Fruit fly (Drosophila melanogaster) whole organism, wandering third instar larva: ENCODE results near the gene CG13887.
A peak's percentile ranks its signal among the peaks of the same experiment; 100 is the strongest.

Experiments
- Abd-B ChIP-seq: fragments of >200 bp; optimal IDR thresholded peaks from 2 replicates; lab custom pipeline; 2017; ENCODE audit warnings: missing biosample characterization, missing genetic modification characterization
- CG32264 ChIP-seq: fragments of 200-800 bp; sonication (Bioruptor generic); optimal IDR thresholded peaks from 2 replicates; lab custom pipeline; 2016; ENCODE audit warnings: missing biosample characterization, missing genetic modification characterization
- CG9705 ChIP-seq: fragments of 200-800 bp; sonication (Bioruptor generic); optimal IDR thresholded peaks from 2 replicates; lab custom pipeline; 2018; ENCODE audit warnings: missing biosample characterization, mild to moderate bottlenecking, missing genetic modification characterization
- CrebA ChIP-seq: fragments of 200-800 bp; sonication (Bioruptor generic); optimal IDR thresholded peaks from 2 replicates; lab custom pipeline; 2016; ENCODE audit warnings: missing biosample characterization, mild to moderate bottlenecking, missing genetic modification characterization, borderline replicate concordance
- Dfd ChIP-seq: fragments of >200 bp; optimal IDR thresholded peaks from 2 replicates; lab custom pipeline; 2017; ENCODE audit warnings: missing biosample characterization, missing genetic modification characterization
- Dif ChIP-seq: fragments of 200-275, 200-300 bp; sonication (Bioruptor generic); optimal IDR thresholded peaks from 2 replicates; lab custom pipeline; 2018; ENCODE audit warnings: missing biosample characterization, missing genetic modification characterization; ENCODE audit not compliant: partially characterized antibody
- GATAd ChIP-seq: sonication (Bioruptor generic); optimal IDR thresholded peaks from 2 replicates; lab custom pipeline; 2016; ENCODE audit warnings: missing biosample characterization, missing genetic modification characterization
- HLH106 ChIP-seq: fragments of 200-800 bp; optimal IDR thresholded peaks from 3 replicates; lab custom pipeline; 2019; ENCODE audit warnings: missing biosample characterization, mild to moderate bottlenecking, missing genetic modification characterization, moderate library complexity
- Hnf4 ChIP-seq: fragments of 200-800 bp; sonication (Bioruptor generic); optimal IDR thresholded peaks from 2 replicates; lab custom pipeline; 2016; ENCODE audit warnings: missing biosample characterization, mild to moderate bottlenecking, missing genetic modification characterization
- Hr78 ChIP-seq: fragments of >200 bp; optimal IDR thresholded peaks from 2 replicates; lab custom pipeline; 2017; ENCODE audit warnings: missing biosample characterization, missing genetic modification characterization
- Hr83 ChIP-seq: fragments of 200-300 bp; sonication (Bioruptor generic); optimal IDR thresholded peaks from 2 replicates; lab custom pipeline; 2016; ENCODE audit warnings: missing biosample characterization, mild to moderate bottlenecking, missing genetic modification characterization, moderate library complexity; ENCODE audit not compliant: poor library complexity, severe bottlenecking
- Jra ChIP-seq: sonication (Bioruptor generic); optimal IDR thresholded peaks from 2 replicates; lab custom pipeline; 2016; ENCODE audit warnings: missing biosample characterization, missing genetic modification characterization
- Mio ChIP-seq: sonication (Bioruptor generic); optimal IDR thresholded peaks from 2 replicates; lab custom pipeline; 2016; ENCODE audit warnings: missing biosample characterization, missing genetic modification characterization
- Myc ChIP-seq: fragments of >200 bp; optimal IDR thresholded peaks from 2 replicates; lab custom pipeline; 2017
- N ChIP-seq: fragments of >200 bp; optimal IDR thresholded peaks from 2 replicates; lab custom pipeline; 2018; ENCODE audit warnings: missing biosample characterization, missing external identifiers, missing genetic modification characterization
- OdsH ChIP-seq: fragments of 200-800 bp; sonication (Bioruptor generic); optimal IDR thresholded peaks from 2 replicates; lab custom pipeline; 2016; ENCODE audit warnings: missing biosample characterization, mild to moderate bottlenecking, missing genetic modification characterization
- Rel ChIP-seq, 2 experiments: fragments of 200-800 bp; sonication (Bioruptor generic) in 1 of 2; optimal IDR thresholded peaks; 2 replicates in 1 of 2; 3 replicates in 1 of 2; lab custom pipeline; 2016 to 2019; ENCODE audit warnings: mild to moderate bottlenecking in 2 of 2, missing biosample characterization in 2 of 2, missing genetic modification characterization in 2 of 2, moderate library complexity in 1 of 2
- Sp1 ChIP-seq: fragments of 200-800 bp; sonication (Bioruptor generic); optimal IDR thresholded peaks from 3 replicates; lab custom pipeline; 2019; ENCODE audit warnings: missing biosample characterization, mild to moderate bottlenecking, missing genetic modification characterization, moderate library complexity
- Vsx2 ChIP-seq: fragments of 200-300, 225-300 bp; sonication (Bioruptor generic); optimal IDR thresholded peaks from 2 replicates; lab custom pipeline; 2018; ENCODE audit warnings: missing biosample characterization, missing genetic modification characterization; ENCODE audit not compliant: partially characterized antibody
- br ChIP-seq: fragments of 200-800 bp; sonication (Bioruptor generic); optimal IDR thresholded peaks from 2 replicates; lab custom pipeline; 2016; ENCODE audit warnings: missing biosample characterization, missing genetic modification characterization
- brk ChIP-seq: fragments of 200-800 bp; sonication (Bioruptor generic); optimal IDR thresholded peaks from 2 replicates; lab custom pipeline; 2016; ENCODE audit warnings: missing biosample characterization, mild to moderate bottlenecking, missing genetic modification characterization
- dl ChIP-seq, 2 experiments: fragments of 175-275, 200-275 bp in 1 of 2; fragments of 200-275 bp in 1 of 2; sonication (Bioruptor generic); optimal IDR thresholded peaks; lab custom pipeline; 2018; ENCODE audit warnings: mild to moderate bottlenecking in 2 of 2, missing biosample characterization in 2 of 2, missing genetic modification characterization in 2 of 2, moderate library complexity in 2 of 2; ENCODE audit not compliant: partially characterized antibody in 2 of 2, insufficient read depth in 1 of 2
- dmrt93B ChIP-seq: fragments of 200-800 bp; sonication (Bioruptor generic); optimal IDR thresholded peaks from 2 replicates; lab custom pipeline; 2018; ENCODE audit warnings: missing biosample characterization, mild to moderate bottlenecking, missing genetic modification characterization
- dsf ChIP-seq: sonication (Bioruptor generic); optimal IDR thresholded peaks from 2 replicates; lab custom pipeline; 2016; ENCODE audit warnings: missing biosample characterization, missing genetic modification characterization, borderline replicate concordance
- ey ChIP-seq: fragments of 200-800 bp; sonication (Bioruptor generic); optimal IDR thresholded peaks from 2 replicates; lab custom pipeline; 2016; ENCODE audit warnings: missing biosample characterization, missing genetic modification characterization
- foxo ChIP-seq, 2 experiments: fragments of 200-800 bp; sonication (Bioruptor generic); optimal IDR thresholded peaks; 2 replicates in 1 of 2; 3 replicates in 1 of 2; lab custom pipeline; 2016 to 2017; ENCODE audit warnings: missing biosample characterization in 2 of 2, missing genetic modification characterization in 2 of 2
- fru ChIP-seq: fragments of 200-800 bp; sonication (Bioruptor generic); optimal IDR thresholded peaks from 3 replicates; lab custom pipeline; 2016; ENCODE audit warnings: missing biosample characterization, mild to moderate bottlenecking, missing genetic modification characterization
- h ChIP-seq: fragments of 200-800 bp; sonication (Bioruptor generic); optimal IDR thresholded peaks from 3 replicates; lab custom pipeline; 2016; ENCODE audit warnings: missing biosample characterization, mild to moderate bottlenecking, missing genetic modification characterization
- jim ChIP-seq: fragments of 175-275, 200-325 bp; sonication (Bioruptor generic); optimal IDR thresholded peaks from 2 replicates; lab custom pipeline; 2016; ENCODE audit warnings: missing biosample characterization, mild to moderate bottlenecking, missing genetic modification characterization
- lola ChIP-seq: fragments of >200 bp; optimal IDR thresholded peaks from 2 replicates; lab custom pipeline; 2017; ENCODE audit warnings: missing biosample characterization, missing genetic modification characterization
- pan ChIP-seq: fragments of >200 bp; optimal IDR thresholded peaks from 2 replicates; lab custom pipeline; 2017
- psq ChIP-seq: fragments of 200-800 bp; sonication (Bioruptor generic); optimal IDR thresholded peaks from 3 replicates; lab custom pipeline; 2017; ENCODE audit warnings: missing biosample characterization, mild to moderate bottlenecking, missing genetic modification characterization, moderate library complexity
- rgr ChIP-seq: fragments of 200-800 bp; sonication (Bioruptor generic); optimal IDR thresholded peaks from 3 replicates; lab custom pipeline; 2016; ENCODE audit warnings: missing biosample characterization, mild to moderate bottlenecking, missing genetic modification characterization
- sage ChIP-seq: fragments of 200-800 bp; sonication (Bioruptor generic); optimal IDR thresholded peaks from 2 replicates; lab custom pipeline; 2016; ENCODE audit warnings: missing biosample characterization, mild to moderate bottlenecking, missing genetic modification characterization
- sv ChIP-seq: fragments of 200-800 bp; sonication (Bioruptor generic); optimal IDR thresholded peaks from 3 replicates; lab custom pipeline; 2016; ENCODE audit warnings: missing biosample characterization, missing genetic modification characterization
- tai ChIP-seq: sonication (Bioruptor generic); optimal IDR thresholded peaks from 2 replicates; lab custom pipeline; 2016; ENCODE audit warnings: missing biosample characterization, missing genetic modification characterization
- usp ChIP-seq: fragments of >200 bp; optimal IDR thresholded peaks from 2 replicates; lab custom pipeline; 2017; ENCODE audit warnings: missing biosample characterization, missing genetic modification characterization
- woc ChIP-seq: sonication (Bioruptor generic); optimal IDR thresholded peaks from 2 replicates; lab custom pipeline; 2016; ENCODE audit warnings: missing biosample characterization, mild to moderate bottlenecking, missing genetic modification characterization

The CG13887 gene

DNA sequence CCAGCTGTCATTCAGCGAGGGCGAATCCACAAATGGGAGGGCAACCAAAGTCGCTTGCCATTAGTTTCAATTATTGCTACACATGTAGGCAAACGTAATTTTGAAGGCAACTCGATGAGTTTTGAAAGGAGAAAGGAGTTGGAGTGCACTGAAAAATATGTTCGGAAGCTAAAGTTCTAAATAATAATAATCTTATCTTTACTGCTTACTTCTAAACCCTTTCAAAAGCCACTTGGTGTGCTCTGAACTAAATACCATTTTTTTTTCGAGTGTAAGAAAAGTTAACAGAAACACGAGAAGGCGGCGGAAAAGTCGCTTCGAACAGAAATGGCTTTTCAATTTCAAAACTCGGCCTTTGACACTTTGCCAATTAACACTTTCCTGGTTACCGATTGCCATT lies 6.0 kb downstream of the CG13887 start, which contains the start of gene Cep290:
Gene Cep290 (plus strand): TSS at position 301 of the 400 bp plus-strand sequence.
- TF ChIP-seq rgr (GFP tag; lab: Kevin White, UChicago) (no peak), dl (GFP tag; optimal IDR thresholded peaks at IDR 0.05; lab: Kevin White, UChicago; ENCODE audit: insufficient read depth in 1 of 2, partially characterized antibody in 2 of 2) (no peak), brk (GFP tag; lab: Kevin White, UChicago) (no peak), GATAd (no peak)
- TF ChIP-seq, all 38 proteins: peak for 0

DNA sequence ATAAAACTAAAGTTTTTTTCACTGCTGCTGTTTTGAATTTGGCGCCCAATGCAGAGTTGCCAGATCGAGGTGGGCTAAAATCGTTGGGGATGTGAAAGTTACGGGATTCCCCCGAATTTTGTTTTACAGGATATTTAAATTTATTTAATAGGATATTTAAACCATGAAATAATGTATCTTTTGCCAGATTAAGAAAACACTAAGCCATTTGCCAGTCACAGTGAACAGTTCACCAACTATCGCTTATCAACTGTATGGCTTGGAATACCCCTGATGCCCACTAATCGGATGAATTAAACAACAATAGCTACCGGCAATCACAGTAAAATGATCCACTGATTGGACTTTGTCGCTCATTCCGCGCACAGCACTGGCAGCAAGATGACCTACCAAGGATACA lies 13.4 kb downstream of the CG13887 start, which contains the start of gene Dci:
Gene Dci (plus strand): TSS at position 286 of the 400 bp plus-strand sequence.
- TF ChIP-seq usp (GFP tag; lab: Kevin White, UChicago) (no peak), lola (no peak), Hr83 (GFP tag; lab: Kevin White, UChicago) (peak; percentile 67), HLH106 (tag; lab: Kevin White, UChicago) (peak; percentile 60), Sp1 (GFP tag; lab: Kevin White, UChicago) (peak; percentile 35), OdsH (GFP tag; lab: Kevin White, UChicago) (peak; percentile 46), Myc (lab: Kevin White, UChicago) (no peak), Hr78 (GFP tag; lab: Kevin White, UChicago) (no peak), h (GFP tag; lab: Kevin White, UChicago) (peak; percentile 63), fru (GFP tag; lab: Kevin White, UChicago) (peak; percentile 62), Dif (GFP tag; lab: Kevin White, UChicago) (no peak), pan (no peak), ey (GFP tag; lab: Kevin White, UChicago) (peak; percentile 56), Hnf4 (GFP tag; lab: Kevin White, UChicago) (no peak), woc (GFP tag; lab: Kevin White, UChicago) (no peak), sage (GFP tag; lab: Kevin White, UChicago) (no peak), CG32264 (GFP tag; lab: Kevin White, UChicago) (no peak), br (peak; percentile 47), rgr (GFP tag; lab: Kevin White, UChicago) (peak; percentile 67), Mio (GFP tag; lab: Kevin White, UChicago) (no peak), GATAd (peak; percentile 16), CrebA (GFP tag; lab: Kevin White, UChicago) (no peak), foxo (GFP tag; optimal IDR thresholded peaks at IDR 0.05; lab: Kevin White, UChicago) (peak in 1 of 2 experiments; percentile 78), Jra (GFP tag; lab: Kevin White, UChicago) (no peak), dl (GFP tag; optimal IDR thresholded peaks at IDR 0.05; lab: Kevin White, UChicago; ENCODE audit: insufficient read depth in 1 of 2, partially characterized antibody in 2 of 2) (no peak), tai (GFP tag; lab: Kevin White, UChicago) (no peak), dmrt93B (peak; percentile 28), Rel (GFP tag; optimal IDR thresholded peaks at IDR 0.05; lab: Kevin White, UChicago) (no peak), Rel (tag; optimal IDR thresholded peaks at IDR 0.05; lab: Kevin White, UChicago) (peak; percentile 98), Abd-B (no peak), CG9705 (GFP tag; lab: Kevin White, UChicago) (peak; percentile 27), psq (GFP tag; lab: Kevin White, UChicago) (peak; percentile 44), Dfd (GFP tag; lab: Kevin White, UChicago) (no peak), sv (GFP tag; lab: Kevin White, UChicago) (peak; percentile 69), dsf (no peak), N (no peak), brk (GFP tag; lab: Kevin White, UChicago) (no peak), jim (GFP tag; lab: Kevin White, UChicago) (no peak), Vsx2 (GFP tag; lab: Kevin White, UChicago) (no peak)

DNA sequence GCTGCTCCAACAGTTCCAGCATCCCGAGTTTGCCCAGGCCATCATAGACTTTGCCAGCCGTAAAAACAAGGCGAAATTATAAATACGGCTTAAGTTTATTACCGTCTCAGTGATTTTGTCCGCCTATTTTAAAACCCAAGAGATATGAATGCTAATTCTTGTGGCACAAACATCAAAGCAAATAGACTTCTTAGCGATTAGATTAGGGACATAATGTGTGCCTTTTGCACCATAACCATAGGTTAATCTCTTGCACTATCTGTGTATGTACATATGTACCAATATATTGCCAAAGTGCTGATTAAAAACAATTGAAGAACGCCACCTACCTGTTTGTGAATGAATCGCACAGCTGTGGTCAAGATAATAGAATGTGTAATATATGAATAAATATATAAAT lies 14.6 kb downstream of the CG13887 start:
- TF ChIP-seq CG9705 (GFP tag; lab: Kevin White, UChicago) = no peak
